Worm (Caenorhabditis elegans): ENCODE measurements around the gene hgap-2.

DNA sequence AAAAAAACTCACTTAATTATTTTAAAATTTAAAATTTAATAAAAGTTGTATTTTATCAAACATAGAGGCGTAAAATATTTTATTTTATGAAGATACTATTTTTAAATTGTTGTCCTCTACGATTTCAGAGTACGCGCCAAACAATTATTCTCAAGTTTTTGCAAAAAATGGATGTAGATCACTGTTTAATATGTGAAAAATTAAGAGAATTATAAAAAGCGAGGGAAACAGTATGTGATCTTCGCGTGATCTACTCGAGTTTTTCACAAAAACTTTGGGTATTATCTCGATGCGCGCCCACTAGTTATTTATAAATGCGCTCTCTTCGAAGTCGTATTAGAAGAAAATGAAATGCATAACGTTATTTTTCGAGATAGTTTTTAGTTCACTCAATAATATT lies 35.9 kb downstream of the hgap-2 start:
- TF ChIP-seq ceh-44 (GFP tag; IDR thresholded peaks at IDR 0.05) (no peak), lir-3 (tag; optimal IDR thresholded peaks at IDR 0.05) (no peak), nhr-237 (tag; optimal IDR thresholded peaks at IDR 0.05) (no peak), pha-4 (GFP tag; IDR thresholded peaks at IDR 0.05) (no peak), pha-4 (tag; optimal IDR thresholded peaks at IDR 0.05) (no peak)
